Worm (Caenorhabditis elegans): ENCODE data around the gene F58G1.8.

ce11 chrII:12897942-12898341, 27.5 kb downstream of the F58G1.8 start, which contains the start of gene clec-64:
- no peak for TF ChIP-seq him-1 (tag; optimal IDR thresholded peaks at IDR 0.05)
- no peak for TF ChIP-seq dao-5 (tag; optimal IDR thresholded peaks at IDR 0.05)
